Fruit fly (Drosophila melanogaster) whole organism, embryonic: Measurements from ENCODE around the gene Charon.

ENCODE experiments used
- Ada2b ChIP-seq: fragments of 200-800 bp; sonication (Bioruptor generic); IDR thresholded peaks from 2 replicates; pipeline ENCODE4 v1.3.6; 2022; ENCODE audit warnings: missing biosample characterization, missing genetic modification characterization
- CG10321 ChIP-seq: fragments of 200-800 bp; sonication (Bioruptor generic); IDR thresholded peaks from 2 replicates; pipeline ENCODE4 v1.3.6; 2022; ENCODE audit warnings: missing biosample characterization, missing genetic modification characterization
- CG12744 ChIP-seq: fragments of 200-800 bp; sonication (Bioruptor generic); optimal IDR thresholded peaks from 2 replicates; lab custom pipeline; 2016; ENCODE audit warnings: missing biosample characterization, missing genetic modification characterization
- CG13287 ChIP-seq: fragments of 200-800 bp; sonication (Bioruptor generic); IDR thresholded peaks from 2 replicates; pipeline ENCODE4 v1.3.6; 2022; ENCODE audit warnings: missing biosample characterization, missing genetic modification characterization; ENCODE audit not compliant: partially characterized antibody
- CG18619 ChIP-seq: fragments of 200-800 bp; sonication (Bioruptor generic); optimal IDR thresholded peaks from 3 replicates; lab custom pipeline; 2017; ENCODE audit warnings: missing biosample characterization, mild to moderate bottlenecking, missing genetic modification characterization
- CG30020 ChIP-seq: fragments of 200-800 bp; optimal IDR thresholded peaks from 2 replicates; lab custom pipeline; 2019; ENCODE audit warnings: missing biosample characterization, mild to moderate bottlenecking, missing genetic modification characterization, moderate library complexity
- CG3163 ChIP-seq: fragments of 200-800 bp; sonication (Bioruptor generic); optimal IDR thresholded peaks from 3 replicates; lab custom pipeline; 2016; ENCODE audit warnings: missing biosample characterization, missing genetic modification characterization
- CG42726 ChIP-seq: fragments of 200-800 bp; sonication (Bioruptor generic); IDR thresholded peaks from 2 replicates; pipeline ENCODE4 v1.3.6; 2022; ENCODE audit warnings: missing biosample characterization, missing genetic modification characterization; ENCODE audit not compliant: partially characterized antibody
- CG4328 ChIP-seq: fragments of 200-800 bp; sonication (Bioruptor generic); optimal IDR thresholded peaks from 3 replicates; lab custom pipeline; 2017; ENCODE audit warnings: missing biosample characterization, missing genetic modification reagents, missing genetic modification characterization
- CG6654 ChIP-seq: fragments of 200-800 bp; sonication (Bioruptor generic); optimal IDR thresholded peaks from 2 replicates; lab custom pipeline; 2017; ENCODE audit warnings: missing biosample characterization, mild to moderate bottlenecking, missing genetic modification characterization
- CG6765 ChIP-seq: fragments of 200-800 bp; sonication (Bioruptor generic); optimal IDR thresholded peaks from 3 replicates; lab custom pipeline; 2017; ENCODE audit warnings: missing biosample characterization, mild to moderate bottlenecking, missing genetic modification characterization
- CG7987 ChIP-seq: fragments of 200-800 bp; sonication (Bioruptor generic); optimal IDR thresholded peaks from 2 replicates; lab custom pipeline; 2018; ENCODE audit warnings: missing biosample characterization, mild to moderate bottlenecking, missing genetic modification characterization, moderate library complexity
- CG8765 ChIP-seq: fragments of 200-800 bp; sonication (Bioruptor generic); IDR thresholded peaks from 2 replicates; pipeline ENCODE4 v1.3.6; 2022; ENCODE audit warnings: missing biosample characterization, missing genetic modification characterization
- CG8924 ChIP-seq: fragments of 200-800 bp; optimal IDR thresholded peaks from 3 replicates; lab custom pipeline; 2019; ENCODE audit warnings: missing biosample characterization, mild to moderate bottlenecking, missing genetic modification characterization, moderate library complexity
- CG8944 ChIP-seq: fragments of 200-800 bp; sonication (Bioruptor generic); optimal IDR thresholded peaks from 3 replicates; lab custom pipeline; 2016; ENCODE audit warnings: missing biosample characterization, missing genetic modification characterization
- CG9727 ChIP-seq: fragments of 200-800 bp; sonication (Bioruptor generic); optimal IDR thresholded peaks from 3 replicates; lab custom pipeline; 2017; ENCODE audit warnings: missing biosample characterization, mild to moderate bottlenecking, missing genetic modification characterization
- Drgx ChIP-seq: fragments of 200-800 bp; sonication (Bioruptor generic); IDR thresholded peaks from 2 replicates; pipeline ENCODE4 v1.3.6; 2022; ENCODE audit warnings: missing biosample characterization, missing genetic modification characterization
- Ets65A ChIP-seq: fragments of 200-800 bp; sonication (Bioruptor generic); peaks from one replicate; lab custom pipeline; 2016; ENCODE audit warnings: missing biosample characterization, missing genetic modification characterization
- Gug ChIP-seq: fragments of 200-800 bp; sonication (Bioruptor generic); IDR thresholded peaks from 4 replicates; pipeline ENCODE4 v1.3.6; 2022; ENCODE audit warnings: missing biosample characterization, missing genetic modification characterization
- H15 ChIP-seq: fragments of 200-800 bp; sonication (Bioruptor generic); IDR thresholded peaks from 3 replicates; pipeline ENCODE4 v1.3.6; 2022; ENCODE audit warnings: missing biosample characterization, missing genetic modification characterization
- Hey ChIP-seq: fragments of 200-800 bp; sonication (Bioruptor generic); optimal IDR thresholded peaks from 3 replicates; lab custom pipeline; 2018; ENCODE audit warnings: missing biosample characterization, mild to moderate bottlenecking, missing genetic modification characterization
- Hmx ChIP-seq: fragments of 200-800 bp; sonication (Bioruptor generic); optimal IDR thresholded peaks from 2 replicates; lab custom pipeline; 2016; ENCODE audit warnings: missing biosample characterization, missing genetic modification characterization
- Kr ChIP-seq: fragments of 200-800 bp; sonication (Bioruptor generic); optimal IDR thresholded peaks from 2 replicates; lab custom pipeline; 2017; ENCODE audit warnings: missing biosample characterization, mild to moderate bottlenecking, missing genetic modification characterization
- Max ChIP-seq: fragments of 200-800 bp; sonication (Bioruptor generic); optimal IDR thresholded peaks from 2 replicates; lab custom pipeline; 2016; ENCODE audit warnings: missing biosample characterization, mild to moderate bottlenecking, missing genetic modification characterization
- Myb ChIP-seq: fragments of 200-800 bp; sonication (Bioruptor generic); optimal IDR thresholded peaks from 2 replicates; lab custom pipeline; 2016; ENCODE audit warnings: missing biosample characterization, missing genetic modification characterization
- Oli ChIP-seq: fragments of 200-800 bp; sonication (Bioruptor generic); optimal IDR thresholded peaks from 2 replicates; lab custom pipeline; 2018; ENCODE audit warnings: missing biosample characterization, mild to moderate bottlenecking, missing genetic modification characterization, moderate library complexity
- Optix ChIP-seq: fragments of 200-800 bp; sonication (Bioruptor generic); IDR thresholded peaks from 3 replicates; pipeline ENCODE4 v1.3.6; 2022; ENCODE audit warnings: missing biosample characterization, missing genetic modification characterization
- Taf1 ChIP-seq: fragments of 200-800 bp; sonication (Bioruptor generic); IDR thresholded peaks from 2 replicates; pipeline ENCODE4 v1.3.6; 2022; ENCODE audit warnings: missing biosample characterization, missing genetic modification characterization
- ash1 ChIP-seq: fragments of 200-800 bp; sonication (Bioruptor generic); optimal IDR thresholded peaks from 2 replicates; lab custom pipeline; 2018; ENCODE audit warnings: missing biosample characterization, mild to moderate bottlenecking, missing genetic modification characterization
- corto ChIP-seq: fragments of 200-800 bp; sonication (Bioruptor generic); optimal IDR thresholded peaks from 2 replicates; lab custom pipeline; 2016; ENCODE audit warnings: missing biosample characterization, mild to moderate bottlenecking, missing genetic modification characterization, moderate library complexity
- croc ChIP-seq: fragments of 200-800 bp; sonication (Bioruptor generic); conservative IDR thresholded peaks from 3 replicates; pipeline ENCODE4 v1.3.6; 2022; ENCODE audit warnings: missing biosample characterization, missing genetic modification characterization
- eve ChIP-seq, 2 experiments: fragments of >200 bp; optimal IDR thresholded peaks; 2 replicates each; lab custom pipeline; 2017; ENCODE audit warnings: missing biosample characterization in 2 of 2, missing genetic modification characterization in 2 of 2
- ewg ChIP-seq: fragments of 200-800 bp; sonication (Bioruptor generic); optimal IDR thresholded peaks from 3 replicates; lab custom pipeline; 2017; ENCODE audit warnings: mild to moderate bottlenecking, missing biosample characterization, missing genetic modification reagents, missing genetic modification characterization
- ftz-f1 ChIP-seq: fragments of 200-800 bp; sonication (Bioruptor generic); optimal IDR thresholded peaks from 2 replicates; lab custom pipeline; 2016; ENCODE audit warnings: missing biosample characterization, missing genetic modification characterization
- gcm2 ChIP-seq: fragments of 200-800 bp; sonication (Bioruptor generic); optimal IDR thresholded peaks from 2 replicates; lab custom pipeline; 2016; ENCODE audit warnings: missing biosample characterization, missing genetic modification characterization
- grau ChIP-seq: fragments of 200-800 bp; optimal IDR thresholded peaks from 3 replicates; lab custom pipeline; 2019; ENCODE audit warnings: missing biosample characterization, mild to moderate bottlenecking, missing genetic modification characterization, moderate library complexity
- gro ChIP-seq: fragments of 200-800 bp; sonication (Bioruptor generic); optimal IDR thresholded peaks from 2 replicates; lab custom pipeline; 2016; ENCODE audit warnings: missing biosample characterization, missing genetic modification characterization
- hth ChIP-seq: fragments of >200 bp; optimal IDR thresholded peaks from 2 replicates; lab custom pipeline; 2017; ENCODE audit warnings: inconsistent platforms
- inv ChIP-seq: fragments of 200-800 bp; sonication (Bioruptor generic); IDR thresholded peaks from 2 replicates; pipeline ENCODE4 v1.3.6; 2022; ENCODE audit warnings: missing biosample characterization, missing genetic modification characterization; ENCODE audit not compliant: partially characterized antibody
- kay ChIP-seq: fragments of 200-800 bp; sonication (Bioruptor generic); optimal IDR thresholded peaks from 2 replicates; lab custom pipeline; 2016; ENCODE audit warnings: missing biosample characterization, missing genetic modification characterization
- luna ChIP-seq: fragments of 200-800 bp; sonication (Bioruptor generic); optimal IDR thresholded peaks from 2 replicates; lab custom pipeline; 2016; ENCODE audit warnings: missing biosample characterization, missing genetic modification characterization
- nmo ChIP-seq: fragments of 200-800 bp; sonication (Bioruptor generic); optimal IDR thresholded peaks from 2 replicates; lab custom pipeline; 2018; ENCODE audit warnings: missing biosample characterization, mild to moderate bottlenecking, missing genetic modification characterization, moderate library complexity
- p53 ChIP-seq: fragments of 200-800 bp; sonication (Bioruptor generic); optimal IDR thresholded peaks from 2 replicates; lab custom pipeline; 2016; ENCODE audit warnings: missing biosample characterization, missing genetic modification characterization
- row ChIP-seq: fragments of 200-800 bp; sonication (Bioruptor generic); IDR thresholded peaks from 3 replicates; pipeline ENCODE4 v1.3.6; 2022; ENCODE audit warnings: missing biosample characterization, missing genetic modification characterization
- salm ChIP-seq: fragments of 200-800 bp; sonication (Bioruptor generic); optimal IDR thresholded peaks from 2 replicates; lab custom pipeline; 2018; ENCODE audit warnings: missing biosample characterization, mild to moderate bottlenecking, missing genetic modification characterization
- sens-2 ChIP-seq: fragments of 200-800 bp; sonication (Bioruptor generic); IDR thresholded peaks from 2 replicates; pipeline ENCODE4 v1.3.6; 2022; ENCODE audit warnings: missing biosample characterization, missing genetic modification characterization
- sna ChIP-seq: fragments of 200-800 bp; sonication (Bioruptor generic); IDR thresholded peaks from 2 replicates; pipeline ENCODE4 v1.3.6; 2022; ENCODE audit warnings: missing biosample characterization, missing genetic modification characterization; ENCODE audit not compliant: partially characterized antibody
- stc ChIP-seq: fragments of 200-800 bp; sonication (Bioruptor generic); IDR thresholded peaks from 2 replicates; pipeline ENCODE4 v1.3.6; 2022; ENCODE audit warnings: missing biosample characterization, missing genetic modification characterization
- tna ChIP-seq: fragments of 200-800 bp; sonication (Bioruptor generic); IDR thresholded peaks from 2 replicates; pipeline ENCODE4 v1.3.6; 2022; ENCODE audit warnings: missing biosample characterization, missing genetic modification characterization; ENCODE audit not compliant: partially characterized antibody
- wor ChIP-seq: fragments of 200-800 bp; sonication (Bioruptor generic); IDR thresholded peaks from 2 replicates; pipeline ENCODE4 v1.3.6; 2022; ENCODE audit warnings: missing biosample characterization, missing genetic modification characterization
- zen2 ChIP-seq: fragments of 200-800 bp; sonication (Bioruptor generic); IDR thresholded peaks from 3 replicates; pipeline ENCODE4 v1.3.6; 2022; ENCODE audit warnings: missing biosample characterization, missing genetic modification characterization; ENCODE audit not compliant: partially characterized antibody

Charon gene

DNA sequence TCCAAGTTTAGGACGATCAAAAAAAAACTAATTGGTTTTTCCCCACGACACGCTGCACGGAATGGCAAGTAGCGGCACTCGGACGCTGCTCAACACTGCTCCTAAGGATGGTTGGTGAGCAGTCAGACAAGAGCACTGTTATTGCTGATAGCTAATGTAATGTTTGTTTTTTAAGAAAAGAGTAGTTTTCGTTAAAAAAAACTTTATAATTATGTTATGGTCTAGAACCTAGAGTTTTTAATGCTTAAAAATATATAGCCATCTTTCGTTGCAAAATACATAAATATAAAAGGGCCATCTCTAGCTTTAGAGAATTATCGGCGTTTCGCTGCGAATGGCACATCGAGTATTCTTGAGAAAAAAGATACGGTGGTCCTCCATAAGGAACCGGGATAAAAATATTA, at the start of gene Charon, which contains the start of gene CG4887 (continued):
- TF ChIP-seq Kr (GFP tag; lab: Kevin White, UChicago) (no peak), Gug (GFP tag; lab: Robert Waterston, UW) (peak; percentile 83), zen2 (GFP tag; lab: Robert Waterston, UW) (no peak), inv (peak; percentile 76; the same call in 1 of the 2 replicates), wor (GFP tag; lab: Robert Waterston, UW) (peak; percentile 57; the same call in 1 of the 2 replicates), CG42726 (GFP tag; lab: Robert Waterston, UW) (no peak), CG13287 (peak; percentile 80), stc (GFP tag; lab: Robert Waterston, UW) (0 out of 2 replicates have a peak, but pooled peaks have one; percentile 26), ewg (peak; percentile 61), salm (peak; percentile 49), Hey (no peak), sna (peak; percentile 69), CG8944 (peak; percentile 85), CG8924 (tag; lab: Kevin White, UChicago) (no peak), CG3163 (GFP tag; lab: Kevin White, UChicago) (peak; percentile 52), gro (peak; percentile 83), Myb (GFP tag; lab: Kevin White, UChicago) (peak; percentile 83), CG7987 (GFP tag; lab: Kevin White, UChicago) (peak; percentile 35), CG18619 (GFP tag; lab: Kevin White, UChicago) (peak; percentile 66), CG12744 (GFP tag; lab: Kevin White, UChicago) (peak; percentile 83), grau (tag; lab: Kevin White, UChicago) (no peak), hth (no peak), Ada2b (GFP tag; lab: Robert Waterston, UW) (peak; percentile 65), tna (GFP tag; lab: Robert Waterston, UW) (no peak), CG8765 (GFP tag; lab: Robert Waterston, UW) (peak; percentile 48; the same call in 1 of the 2 replicates), Taf1 (GFP tag; lab: Robert Waterston, UW) (peak; percentile 65; the same call in 1 of the 2 replicates), Max (GFP tag; lab: Kevin White, UChicago) (peak; percentile 88), ash1 (no peak), CG4328 (GFP tag; lab: Kevin White, UChicago) (peak; percentile 79), CG10321 (GFP tag; lab: Robert Waterston, UW) (no peak), luna (peak; percentile 55), row (GFP tag; lab: Robert Waterston, UW) (peak; percentile 95), p53 (peak; percentile 4), CG9727 (GFP tag; lab: Kevin White, UChicago) (peak; percentile 76), sens-2 (GFP tag; lab: Robert Waterston, UW) (no peak), kay (GFP tag; lab: Kevin White, UChicago) (peak; percentile 70), CG30020 (no peak), Optix (peak; percentile 32; the same call in 1 of the 3 replicates), Hmx (peak; percentile 53), Drgx (GFP tag; lab: Robert Waterston, UW) (peak; percentile 46; the same call in 1 of the 2 replicates), CG6765 (GFP tag; lab: Kevin White, UChicago) (peak; percentile 75), Oli (no peak), eve (GFP tag; optimal IDR thresholded peaks at IDR 0.05; lab: Kevin White, UChicago) (no peak), Ets65A (GFP tag; lab: Kevin White, UChicago) (peak; percentile 98), croc (GFP tag; lab: Robert Waterston, UW) (peak; percentile 76), nmo (GFP tag; lab: Kevin White, UChicago) (peak; percentile 89), gcm2 (GFP tag; lab: Kevin White, UChicago) (peak; percentile 61), CG6654 (GFP tag; lab: Kevin White, UChicago) (peak; percentile 16), corto (GFP tag; lab: Kevin White, UChicago) (no peak), H15 (GFP tag; lab: Robert Waterston, UW) (peak; percentile 72; the same call in 1 of the 3 replicates), ftz-f1 (peak; percentile 48)
